Worm (Caenorhabditis elegans): Measurements from ENCODE around the gene hic-1.

Gene hic-1

ce11 chrX:6569624-6570023 is 29.0 kb downstream of the hic-1 start, which contains the start of gene dop-3:
dop-3 (minus strand) TSS chrX:6569724.
- TF ChIP-seq klf-2 (GFP tag; conservative IDR thresholded peaks at IDR 0.05) = no peak
- TF ChIP-seq flt-1 (GFP tag; IDR thresholded peaks at IDR 0.05) = no peak
- no peak for TF ChIP-seq ztf-29 (GFP tag; IDR thresholded peaks at IDR 0.05)
- TF ChIP-seq ref-1 (GFP tag; conservative IDR thresholded peaks at IDR 0.05) = no peak
- no peak for TF ChIP-seq med-1 (GFP tag; optimal IDR thresholded peaks at IDR 0.05; ENCODE audit: insufficient read depth)
- no peak for TF ChIP-seq T22C8.4 (GFP tag; IDR thresholded peaks at IDR 0.05)
- no peak for TF ChIP-seq tab-1 (GFP tag; IDR thresholded peaks at IDR 0.05)
- TF ChIP-seq ztf-23 (GFP tag; IDR thresholded peaks at IDR 0.05) = no peak
- TF ChIP-seq cog-1 (tag; optimal IDR thresholded peaks at IDR 0.05) = no peak

- TF ChIP-seq med-1 (GFP tag; optimal IDR thresholded peaks at IDR 0.05; ENCODE audit: insufficient read depth) (no peak), klf-2 (GFP tag; conservative IDR thresholded peaks at IDR 0.05) (no peak), ref-1 (GFP tag; conservative IDR thresholded peaks at IDR 0.05) (no peak), T22C8.4 (GFP tag; IDR thresholded peaks at IDR 0.05) (no peak), ztf-23 (GFP tag; IDR thresholded peaks at IDR 0.05) (no peak), ztf-29 (GFP tag; IDR thresholded peaks at IDR 0.05) (no peak), tab-1 (GFP tag; IDR thresholded peaks at IDR 0.05) (no peak), flt-1 (GFP tag; IDR thresholded peaks at IDR 0.05) (no peak), cog-1 (tag; optimal IDR thresholded peaks at IDR 0.05) (no peak)
Measured at ce11 chrX:6562378-6562856, 36.2 kb downstream of the hic-1 start, which contains the start of gene aaim-1. aaim-1 (minus strand) TSS chrX:6562428.

- no peak for TF ChIP-seq klf-2 (GFP tag; conservative IDR thresholded peaks at IDR 0.05)
- TF ChIP-seq T22C8.4 (GFP tag; IDR thresholded peaks at IDR 0.05) = no peak
- TF ChIP-seq med-1 (GFP tag; optimal IDR thresholded peaks at IDR 0.05; ENCODE audit: insufficient read depth) = no peak
- no peak for TF ChIP-seq ztf-23 (GFP tag; IDR thresholded peaks at IDR 0.05)
- TF ChIP-seq ref-1 (GFP tag; conservative IDR thresholded peaks at IDR 0.05) = no peak
- no peak for TF ChIP-seq flt-1 (GFP tag; IDR thresholded peaks at IDR 0.05)
- no peak for TF ChIP-seq cog-1 (tag; optimal IDR thresholded peaks at IDR 0.05)
- TF ChIP-seq ztf-29 (GFP tag; IDR thresholded peaks at IDR 0.05) = no peak
- no peak for TF ChIP-seq tab-1 (GFP tag; IDR thresholded peaks at IDR 0.05)
Measured at ce11 chrX:6560495-6560894, 38.1 kb downstream of the hic-1 start.

ce11 chrX:6553634-6554033 is 45.0 kb downstream of the hic-1 start:
- no peak for TF ChIP-seq cog-1 (tag; optimal IDR thresholded peaks at IDR 0.05)
- no peak for TF ChIP-seq T22C8.4 (GFP tag; IDR thresholded peaks at IDR 0.05)
- no peak for TF ChIP-seq tab-1 (GFP tag; IDR thresholded peaks at IDR 0.05)
- TF ChIP-seq med-1 (GFP tag; optimal IDR thresholded peaks at IDR 0.05; ENCODE audit: insufficient read depth) = no peak
- TF ChIP-seq ztf-29 (GFP tag; IDR thresholded peaks at IDR 0.05) = no peak
- no peak for TF ChIP-seq ref-1 (GFP tag; conservative IDR thresholded peaks at IDR 0.05)
- TF ChIP-seq flt-1 (GFP tag; IDR thresholded peaks at IDR 0.05) = no peak
- no peak for TF ChIP-seq klf-2 (GFP tag; conservative IDR thresholded peaks at IDR 0.05)
- no peak for TF ChIP-seq ztf-23 (GFP tag; IDR thresholded peaks at IDR 0.05)

ce11 chrX:6552806-6553337 is 45.8 kb downstream of the hic-1 start, which contains the start of gene svh-2:
svh-2 (plus strand) TSS chrX:6553287.
- no peak for TF ChIP-seq flt-1 (GFP tag; IDR thresholded peaks at IDR 0.05)
- no peak for TF ChIP-seq med-1 (GFP tag; optimal IDR thresholded peaks at IDR 0.05; ENCODE audit: insufficient read depth)
- no peak for TF ChIP-seq T22C8.4 (GFP tag; IDR thresholded peaks at IDR 0.05)
- TF ChIP-seq klf-2 (GFP tag; conservative IDR thresholded peaks at IDR 0.05) = no peak
- TF ChIP-seq ztf-23 (GFP tag; IDR thresholded peaks at IDR 0.05) = no peak
- TF ChIP-seq tab-1 (GFP tag; IDR thresholded peaks at IDR 0.05) = no peak
- TF ChIP-seq ref-1 (GFP tag; conservative IDR thresholded peaks at IDR 0.05) = no peak
- TF ChIP-seq ztf-29 (GFP tag; IDR thresholded peaks at IDR 0.05) = no peak
- no peak for TF ChIP-seq cog-1 (tag; optimal IDR thresholded peaks at IDR 0.05)

- TF ChIP-seq T22C8.4 (GFP tag; IDR thresholded peaks at IDR 0.05) = no peak
- no peak for TF ChIP-seq tab-1 (GFP tag; IDR thresholded peaks at IDR 0.05)
- TF ChIP-seq flt-1 (GFP tag; IDR thresholded peaks at IDR 0.05) = no peak
- TF ChIP-seq ztf-29 (GFP tag; IDR thresholded peaks at IDR 0.05) = no peak
- TF ChIP-seq ztf-23 (GFP tag; IDR thresholded peaks at IDR 0.05) = no peak
- TF ChIP-seq cog-1 (tag; optimal IDR thresholded peaks at IDR 0.05) = no peak
- no peak for TF ChIP-seq med-1 (GFP tag; optimal IDR thresholded peaks at IDR 0.05; ENCODE audit: insufficient read depth)
- no peak for TF ChIP-seq ref-1 (GFP tag; conservative IDR thresholded peaks at IDR 0.05)
Measured at ce11 chrX:6551679-6552078, 47.0 kb downstream of the hic-1 start.

ce11 chrX:6551073-6551652 is 47.5 kb downstream of the hic-1 start:
- TF ChIP-seq flt-1 (GFP tag; IDR thresholded peaks at IDR 0.05) (no peak), T22C8.4 (GFP tag; IDR thresholded peaks at IDR 0.05) (no peak), ztf-29 (GFP tag; IDR thresholded peaks at IDR 0.05) (no peak), tab-1 (GFP tag; IDR thresholded peaks at IDR 0.05) (no peak), klf-2 (GFP tag; conservative IDR thresholded peaks at IDR 0.05) (no peak), med-1 (GFP tag; optimal IDR thresholded peaks at IDR 0.05; ENCODE audit: insufficient read depth) (no peak), ref-1 (GFP tag; conservative IDR thresholded peaks at IDR 0.05) (no peak), ztf-23 (GFP tag; IDR thresholded peaks at IDR 0.05) (no peak), cog-1 (tag; optimal IDR thresholded peaks at IDR 0.05) (no peak)

Data from whole organism, midembryonic.